Worm (Caenorhabditis elegans): Measurements from ENCODE around the gene sru-36.

Gene sru-36

ce11 chrV:9821724-9822123 lies 19.8 kb upstream of the sru-36 start, which contains the start of gene str-193:
str-193 (minus strand) TSS chrV:9821824.
- TF ChIP-seq elt-2 (tag; optimal IDR thresholded peaks at IDR 0.05) (no peak), lin-39 (tag; optimal IDR thresholded peaks at IDR 0.05) (no peak), nhr-67 (tag; optimal IDR thresholded peaks at IDR 0.05) (no peak), aly-2 (tag; optimal IDR thresholded peaks at IDR 0.05) (no peak), ztf-4 (tag; optimal IDR thresholded peaks at IDR 0.05) (no peak), ama-1 (optimal IDR thresholded peaks at IDR 0.05) (no peak), eor-1 (tag; optimal IDR thresholded peaks at IDR 0.05) (no peak), lsy-12 (tag; optimal IDR thresholded peaks at IDR 0.05) (no peak), jun-1 (tag; optimal IDR thresholded peaks at IDR 0.05) (no peak), elt-3 (tag; optimal IDR thresholded peaks at IDR 0.05) (no peak), ztf-11 (tag; optimal IDR thresholded peaks at IDR 0.05) (no peak), lin-15B (tag; optimal IDR thresholded peaks at IDR 0.05) (no peak), unc-39 (tag; optimal IDR thresholded peaks at IDR 0.05) (no peak)

- TF ChIP-seq nhr-25 (tag; optimal IDR thresholded peaks at IDR 0.05) (no peak), egl-27 (tag; optimal IDR thresholded peaks at IDR 0.05) (no peak), snpc-4 (tag; optimal IDR thresholded peaks at IDR 0.05) (no peak), elt-2 (tag; optimal IDR thresholded peaks at IDR 0.05) (no peak), skn-1 (tag; optimal IDR thresholded peaks at IDR 0.05) (no peak), nhr-23 (tag; optimal IDR thresholded peaks at IDR 0.05) (no peak), fos-1 (tag; optimal IDR thresholded peaks at IDR 0.05) (no peak), ztf-4 (tag; optimal IDR thresholded peaks at IDR 0.05) (no peak), nhr-28 (tag; optimal IDR thresholded peaks at IDR 0.05) (no peak), nhr-12 (tag; optimal IDR thresholded peaks at IDR 0.05) (no peak), ceh-9 (tag; optimal IDR thresholded peaks at IDR 0.05) (no peak), aly-2 (tag; optimal IDR thresholded peaks at IDR 0.05) (no peak), nhr-77 (tag; optimal IDR thresholded peaks at IDR 0.05) (no peak), unc-62 (GFP tag; optimal IDR thresholded peaks at IDR 0.05) (no peak), nhr-11 (tag; optimal IDR thresholded peaks at IDR 0.05) (no peak), hmg-11 (tag; optimal IDR thresholded peaks at IDR 0.05) (no peak)
Observed at ce11 chrV:9824149-9824548, 17.3 kb upstream of the sru-36 start, which contains the start of gene str-2. str-2 (minus strand) TSS chrV:9824249.

- no peak for TF ChIP-seq daf-12 (tag; optimal IDR thresholded peaks at IDR 0.05)
- TF ChIP-seq aly-2 (tag; optimal IDR thresholded peaks at IDR 0.05), result no peak
- no peak for TF ChIP-seq ceh-28 (tag; optimal IDR thresholded peaks at IDR 0.05)
- no peak for TF ChIP-seq lsy-12 (tag; optimal IDR thresholded peaks at IDR 0.05)
- TF ChIP-seq unc-39 (tag; optimal IDR thresholded peaks at IDR 0.05), result no peak
- no peak for TF ChIP-seq nhr-25 (tag; optimal IDR thresholded peaks at IDR 0.05)
- TF ChIP-seq egl-5 (tag; optimal IDR thresholded peaks at IDR 0.05), result no peak
Observed at ce11 chrV:9833900-9834299, 7.6 kb upstream of the sru-36 start, which contains the start of gene sru-40. sru-40 (minus strand) TSS chrV:9834000.

ce11 chrV:9835945-9836344 lies 5.5 kb upstream of the sru-36 start, which contains the start of gene sru-38:
sru-38 (minus strand) TSS chrV:9836045.
- TF ChIP-seq pha-4 (tag; optimal IDR thresholded peaks at IDR 0.05), result no peak
- TF ChIP-seq pqm-1 (tag; optimal IDR thresholded peaks at IDR 0.05), result no peak
- no peak for TF ChIP-seq nhr-25 (tag; optimal IDR thresholded peaks at IDR 0.05)
- no peak for TF ChIP-seq lin-39 (tag; optimal IDR thresholded peaks at IDR 0.05)
- no peak for TF ChIP-seq mdl-1 (tag; optimal IDR thresholded peaks at IDR 0.05)
- TF ChIP-seq daf-12 (tag; optimal IDR thresholded peaks at IDR 0.05), result no peak
- TF ChIP-seq nhr-67 (tag; optimal IDR thresholded peaks at IDR 0.05), result no peak
- TF ChIP-seq ceh-82 (tag; optimal IDR thresholded peaks at IDR 0.05), result no peak
- TF ChIP-seq snpc-4 (tag; optimal IDR thresholded peaks at IDR 0.05), result no peak
- no peak for TF ChIP-seq elt-2 (tag; optimal IDR thresholded peaks at IDR 0.05)
- TF ChIP-seq nhr-76 (tag; optimal IDR thresholded peaks at IDR 0.05), result no peak
- no peak for TF ChIP-seq unc-62 (GFP tag; optimal IDR thresholded peaks at IDR 0.05)
- TF ChIP-seq nhr-12 (tag; optimal IDR thresholded peaks at IDR 0.05), result no peak
- TF ChIP-seq lin-15B (tag; optimal IDR thresholded peaks at IDR 0.05), result no peak
- TF ChIP-seq lsy-12 (tag; optimal IDR thresholded peaks at IDR 0.05), result no peak

ce11 chrV:9837679-9838078 lies 3.8 kb upstream of the sru-36 start, which contains the start of gene srsx-21:
srsx-21 (plus strand) TSS chrV:9837979.
- no peak for TF ChIP-seq sea-2 (GFP tag; optimal IDR thresholded peaks at IDR 0.05)
- no peak for TF ChIP-seq aly-2 (tag; optimal IDR thresholded peaks at IDR 0.05)

Data from whole organism, L3 larva.